Worm (Caenorhabditis elegans) whole organism, late embryonic: ENCODE data around the gene F53F4.16.

Experiments
- C08G9.2 ChIP-seq: sonication (generic microtip); optimal IDR thresholded peaks from 2 replicates; lab custom pipeline; 2016; ENCODE audit warnings: mild to moderate bottlenecking, missing genetic modification characterization, moderate library complexity, missing compliant biosample characterization
- F13H6.1 ChIP-seq: sonication (generic microtip); optimal IDR thresholded peaks from 2 replicates; lab custom pipeline; 2016; ENCODE audit warnings: missing genetic modification characterization, missing compliant biosample characterization
- K02D7.2 ChIP-seq: sonication (generic microtip); optimal IDR thresholded peaks from 2 replicates; lab custom pipeline; 2017; ENCODE audit warnings: mild to moderate bottlenecking, missing genetic modification characterization, missing compliant biosample characterization
- K09A11.1 ChIP-seq: sonication (generic microtip); optimal IDR thresholded peaks from 2 replicates; lab custom pipeline; 2017; ENCODE audit warnings: antibody characterized with exemption, mild to moderate bottlenecking, missing genetic modification characterization, missing compliant biosample characterization; ENCODE audit not compliant: insufficient read depth
- T23F11.4 ChIP-seq: fragments of 200-800 bp; sonication (Bioruptor generic); optimal IDR thresholded peaks from 2 replicates; lab custom pipeline; 2018; ENCODE audit warnings: mild to moderate bottlenecking, missing genetic modification characterization, missing compliant biosample characterization
- Y22D7AL.16 ChIP-seq: sonication (generic microtip); optimal IDR thresholded peaks from 2 replicates; lab custom pipeline; 2016; ENCODE audit warnings: missing genetic modification characterization, missing compliant biosample characterization
- ama-1 ChIP-seq: fragments of 150-350 bp; optimal IDR thresholded peaks from 2 replicates; lab custom pipeline; 2014
- ceh-14 ChIP-seq: sonication (generic microtip); optimal IDR thresholded peaks from 2 replicates; lab custom pipeline; 2016; ENCODE audit warnings: missing genotype, missing genetic modification characterization, missing compliant biosample characterization
- ceh-24 ChIP-seq: sonication (generic microtip); optimal IDR thresholded peaks from 2 replicates; lab custom pipeline; 2016; ENCODE audit warnings: mild to moderate bottlenecking, missing genetic modification characterization, missing compliant biosample characterization
- ceh-31 ChIP-seq: sonication (generic microtip); optimal IDR thresholded peaks from 2 replicates; lab custom pipeline; 2016; ENCODE audit warnings: missing genetic modification characterization, missing compliant biosample characterization
- ceh-34 ChIP-seq: sonication (generic microtip); optimal IDR thresholded peaks from 2 replicates; lab custom pipeline; 2016; ENCODE audit warnings: mild to moderate bottlenecking, missing genetic modification characterization, missing compliant biosample characterization
- ceh-45 ChIP-seq: fragments of 200-800 bp; sonication (Bioruptor generic); IDR thresholded peaks from 2 replicates; pipeline ENCODE4 v1.3.6; 2022; ENCODE audit warnings: missing genetic modification reagents, missing genetic modification characterization, missing compliant biosample characterization
- ceh-48 ChIP-seq: sonication (generic microtip); optimal IDR thresholded peaks from 2 replicates; lab custom pipeline; 2016; ENCODE audit warnings: missing genetic modification characterization, inconsistent platforms, missing compliant biosample characterization
- ceh-6 ChIP-seq: fragments of 200-800 bp; sonication (Bioruptor generic); optimal IDR thresholded peaks from 2 replicates; lab custom pipeline; 2018; ENCODE audit warnings: mild to moderate bottlenecking, missing genetic modification characterization, missing compliant biosample characterization
- ceh-9 ChIP-seq: sonication (generic microtip); optimal IDR thresholded peaks from 2 replicates; lab custom pipeline; 2016; ENCODE audit warnings: mild to moderate bottlenecking, missing genetic modification characterization, inconsistent platforms, missing compliant biosample characterization
- che-1 ChIP-seq: sonication (generic microtip); optimal IDR thresholded peaks from 2 replicates; lab custom pipeline; 2016; ENCODE audit warnings: mild to moderate bottlenecking, missing genetic modification characterization, missing compliant biosample characterization
- dmd-4 ChIP-seq: sonication (generic microtip); optimal IDR thresholded peaks from 2 replicates; lab custom pipeline; 2016; ENCODE audit warnings: borderline replicate concordance, missing genetic modification characterization, missing compliant biosample characterization
- dve-1 ChIP-seq: sonication (generic microtip); optimal IDR thresholded peaks from 2 replicates; lab custom pipeline; 2017; ENCODE audit warnings: antibody characterized with exemption, mild to moderate bottlenecking, missing genetic modification characterization, missing compliant biosample characterization
- ets-4 ChIP-seq: sonication (generic microtip); optimal IDR thresholded peaks from 2 replicates; lab custom pipeline; 2016; ENCODE audit warnings: missing genetic modification characterization, missing compliant biosample characterization
- eyg-1 ChIP-seq: sonication (generic microtip); optimal IDR thresholded peaks from 2 replicates; lab custom pipeline; 2016; ENCODE audit warnings: missing genotype, missing genetic modification characterization, missing compliant biosample characterization
- fkh-6 ChIP-seq: sonication (generic microtip); optimal IDR thresholded peaks from 2 replicates; lab custom pipeline; 2016; ENCODE audit warnings: missing genetic modification characterization, missing compliant biosample characterization
- gmeb-2 ChIP-seq: sonication (generic microtip); optimal IDR thresholded peaks from 2 replicates; lab custom pipeline; 2016; ENCODE audit warnings: missing genetic modification characterization, inconsistent platforms, missing compliant biosample characterization
- hlh-15 ChIP-seq: sonication (generic microtip); optimal IDR thresholded peaks from 2 replicates; lab custom pipeline; 2016; ENCODE audit warnings: missing genetic modification characterization, missing compliant biosample characterization
- hlh-30 ChIP-seq: sonication (generic microtip); optimal IDR thresholded peaks from 2 replicates; lab custom pipeline; 2017; ENCODE audit warnings: antibody characterized with exemption, missing genetic modification characterization, missing compliant biosample characterization; ENCODE audit not compliant: insufficient read depth
- hlh-6 ChIP-seq: sonication (generic microtip); optimal IDR thresholded peaks from 2 replicates; lab custom pipeline; 2016; ENCODE audit warnings: missing genotype, missing genetic modification characterization, missing compliant biosample characterization
- hlh-8 ChIP-seq: sonication (generic microtip); optimal IDR thresholded peaks from 2 replicates; lab custom pipeline; 2016; ENCODE audit warnings: missing genotype, missing genetic modification characterization, missing compliant biosample characterization
- lin-11 ChIP-seq: fragments of 200-800 bp; sonication (Bioruptor generic); optimal IDR thresholded peaks from 2 replicates; lab custom pipeline; 2018; ENCODE audit warnings: mild to moderate bottlenecking, missing genetic modification characterization, missing compliant biosample characterization
- madf-2 ChIP-seq: sonication (generic microtip); optimal IDR thresholded peaks from 2 replicates; lab custom pipeline; 2017; ENCODE audit warnings: missing genetic modification characterization, missing compliant biosample characterization
- nhr-11 ChIP-seq: fragments of 150-350 bp; optimal IDR thresholded peaks from 2 replicates; lab custom pipeline; 2014; ENCODE audit warnings: missing biosample characterization, missing genetic modification characterization
- nhr-232 ChIP-seq: sonication (generic microtip); optimal IDR thresholded peaks from 2 replicates; lab custom pipeline; 2016; ENCODE audit warnings: missing genetic modification characterization, missing compliant biosample characterization
- npax-4 ChIP-seq: sonication (generic microtip); optimal IDR thresholded peaks from 2 replicates; lab custom pipeline; 2016; ENCODE audit warnings: missing genetic modification characterization, missing compliant biosample characterization
- odd-2 ChIP-seq: sonication (generic microtip); optimal IDR thresholded peaks from 2 replicates; lab custom pipeline; 2017; ENCODE audit warnings: antibody characterized with exemption, mild to moderate bottlenecking, missing genetic modification characterization, missing compliant biosample characterization
- pha-2 ChIP-seq: sonication (generic microtip); optimal IDR thresholded peaks from 2 replicates; lab custom pipeline; 2017; ENCODE audit warnings: mild to moderate bottlenecking, missing genetic modification characterization, missing compliant biosample characterization
- pha-4 ChIP-seq: fragments of 150-350 bp; optimal IDR thresholded peaks from 2 replicates; lab custom pipeline; 2018; ENCODE audit warnings: missing biosample characterization, missing genetic modification reagents, missing genetic modification characterization
- pqm-1 ChIP-seq: sonication (generic microtip); optimal IDR thresholded peaks from 2 replicates; lab custom pipeline; 2016; ENCODE audit warnings: missing genetic modification characterization, missing compliant biosample characterization
- pros-1 ChIP-seq: fragments of 150-350 bp; optimal IDR thresholded peaks from 2 replicates; lab custom pipeline; 2014; ENCODE audit warnings: missing biosample characterization, missing genetic modification reagents, missing genetic modification characterization
- sox-4 ChIP-seq: sonication (generic microtip); optimal IDR thresholded peaks from 2 replicates; lab custom pipeline; 2017; ENCODE audit warnings: mild to moderate bottlenecking, missing genetic modification characterization, inconsistent platforms, missing compliant biosample characterization
- syd-9 ChIP-seq: sonication (generic microtip); optimal IDR thresholded peaks from 2 replicates; lab custom pipeline; 2016; ENCODE audit warnings: mild to moderate bottlenecking, missing genetic modification characterization, moderate library complexity, missing compliant biosample characterization
- tbx-7 ChIP-seq: sonication (generic microtip); optimal IDR thresholded peaks from 2 replicates; lab custom pipeline; 2016; ENCODE audit warnings: missing genotype, missing genetic modification characterization, missing compliant biosample characterization
- ttx-3 ChIP-seq: sonication (generic microtip); optimal IDR thresholded peaks from 2 replicates; lab custom pipeline; 2016; ENCODE audit warnings: missing genetic modification reagents, missing genetic modification characterization, missing compliant biosample characterization
- unc-42 ChIP-seq: sonication (generic microtip); optimal IDR thresholded peaks from 2 replicates; lab custom pipeline; 2016; ENCODE audit warnings: missing genotype, missing genetic modification characterization, missing compliant biosample characterization
- unc-55 ChIP-seq: sonication (generic microtip); optimal IDR thresholded peaks from 2 replicates; lab custom pipeline; 2017; ENCODE audit warnings: missing biosample characterization, missing genetic modification reagents, missing genetic modification characterization
- unc-86 ChIP-seq: sonication (generic microtip); optimal IDR thresholded peaks from 2 replicates; lab custom pipeline; 2016; ENCODE audit warnings: missing genetic modification characterization, missing compliant biosample characterization

Gene F53F4.16

DNA sequence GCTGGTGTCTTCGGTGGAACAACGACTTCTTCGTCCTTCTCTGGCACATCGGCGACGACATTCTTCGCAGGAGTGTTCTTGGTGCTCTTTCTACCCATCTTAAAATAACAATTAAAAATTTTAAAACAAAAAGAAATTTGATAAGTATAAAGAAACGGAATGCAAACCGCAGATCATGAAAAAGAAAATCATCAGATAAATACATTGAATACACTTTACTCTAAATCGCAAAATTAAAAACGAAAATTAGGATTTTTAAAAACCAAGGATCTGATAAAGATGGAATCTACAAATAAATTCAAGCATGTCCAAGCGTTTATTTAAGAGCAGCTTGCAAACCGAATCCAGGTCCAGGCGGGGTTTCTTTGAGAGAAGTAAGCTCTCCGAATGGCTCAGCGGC lies 2.8 kb upstream of the F53F4.16 start, which contains the start of gene F53F4.11:
Gene F53F4.11, minus strand, starts transcription at position 101 of the 400 bp plus-strand sequence.
- TF ChIP-seq pha-4 (tag; lab: Kevin White, UChicago) (no peak), ceh-6 (GFP tag; lab: Kevin White, UChicago) (no peak), ceh-14 (tag; lab: Kevin White, UChicago) (no peak), unc-86 (tag; lab: Kevin White, UChicago) (no peak), tbx-7 (tag; lab: Kevin White, UChicago) (no peak), T23F11.4 (GFP tag; lab: Kevin White, UChicago) (no peak), hlh-15 (no peak), che-1 (tag; lab: Kevin White, UChicago) (no peak), dmd-4 (tag; lab: Kevin White, UChicago) (no peak), ceh-31 (tag; lab: Kevin White, UChicago) (no peak), ets-4 (no peak), C08G9.2 (tag; lab: Kevin White, UChicago) (no peak), ceh-34 (tag; lab: Kevin White, UChicago) (no peak)

ce11 chrV:13620676-13621075 lies 944 bp downstream of the F53F4.16 start, which contains the start of gene F53F4.15:
TSS of gene F53F4.15 (plus strand) at chrV:13620976.
- TF ChIP-seq npax-4 (tag; lab: Kevin White, UChicago), result no peak
- no peak for TF ChIP-seq sox-4 (tag; lab: Kevin White, UChicago)
- TF ChIP-seq Y22D7AL.16 (tag; lab: Kevin White, UChicago), result no peak
- TF ChIP-seq hlh-8 (tag; lab: Kevin White, UChicago), result no peak
- TF ChIP-seq hlh-6, result no peak
- no peak for TF ChIP-seq pha-2 (tag; lab: Kevin White, UChicago)
- TF ChIP-seq F13H6.1 (tag; lab: Kevin White, UChicago), result no peak
- TF ChIP-seq syd-9 (tag; lab: Kevin White, UChicago), result no peak
- TF ChIP-seq tbx-7 (tag; lab: Kevin White, UChicago), result no peak
- no peak for TF ChIP-seq unc-55 (GFP tag; lab: Kevin White, UChicago)
- TF ChIP-seq unc-42 (tag; lab: Kevin White, UChicago), result no peak
- TF ChIP-seq ama-1 (lab: Kevin White, UChicago), result no peak
- TF ChIP-seq eyg-1, result no peak
- no peak for TF ChIP-seq fkh-6 (tag; lab: Kevin White, UChicago)
- no peak for TF ChIP-seq ets-4
- TF ChIP-seq ceh-9 (tag; lab: Kevin White, UChicago), result no peak
- TF ChIP-seq, all 69 proteins: peak for 0

DNA sequence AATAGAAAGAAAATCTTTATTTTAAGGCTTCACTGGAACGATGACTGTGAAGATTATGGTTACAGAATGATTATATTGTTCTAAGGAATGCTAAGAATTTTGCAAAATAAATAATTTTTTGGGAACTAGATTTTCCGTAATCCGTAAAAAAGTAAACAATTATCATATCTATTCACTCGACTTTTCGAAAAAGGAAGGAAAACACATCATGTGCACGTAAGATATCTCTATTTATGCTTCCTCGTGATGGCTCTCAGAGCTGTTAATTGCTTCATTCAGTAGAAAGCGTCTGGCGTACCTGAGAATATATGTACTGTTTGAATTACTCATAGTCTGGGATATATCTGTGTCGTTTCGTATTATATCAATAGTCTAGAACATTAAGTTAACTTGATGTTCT lies 1.9 kb downstream of the F53F4.16 start, which contains the start of gene srd-11:
Gene srd-11, minus strand, starts transcription at position 101 of the 400 bp plus-strand sequence.
- TF ChIP-seq K02D7.2 (no peak), lin-11 (no peak), ttx-3 (tag; lab: Kevin White, UChicago) (no peak), pha-2 (tag; lab: Kevin White, UChicago) (no peak), eyg-1 (no peak), hlh-15 (no peak), nhr-232 (tag; lab: Kevin White, UChicago) (no peak), tbx-7 (tag; lab: Kevin White, UChicago) (no peak), C08G9.2 (tag; lab: Kevin White, UChicago) (no peak), hlh-30 (tag; lab: Kevin White, UChicago) (no peak), ceh-45 (GFP tag; lab: Robert Waterston, UW) (no peak), ceh-24 (tag; lab: Kevin White, UChicago) (no peak), unc-42 (tag; lab: Kevin White, UChicago) (no peak), ceh-48 (no peak)

DNA sequence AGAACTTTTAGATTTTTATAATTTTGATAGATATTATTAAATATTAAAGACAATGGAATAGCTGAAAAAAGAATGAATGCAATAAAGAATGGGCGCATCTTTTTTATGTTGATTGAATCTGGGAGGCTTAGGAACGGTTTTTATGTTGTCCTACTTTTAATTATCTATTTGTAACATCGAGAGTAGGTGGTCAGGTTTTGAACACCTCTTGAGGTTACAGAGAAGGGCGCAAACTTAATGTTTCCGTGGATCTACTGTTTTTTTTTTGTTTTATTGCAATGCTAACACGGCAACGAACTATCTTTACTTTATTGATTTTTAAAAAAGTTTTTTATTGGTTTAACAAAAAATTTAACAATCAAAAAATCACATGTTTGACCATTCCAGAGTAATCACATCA lies 7.8 kb downstream of the F53F4.16 start, which contains the start of gene F53F4.7:
Gene F53F4.7, minus strand, starts transcription at position 101 of the 400 bp plus-strand sequence.
- TF ChIP-seq dve-1 (tag; lab: Kevin White, UChicago) (no peak), gmeb-2 (tag; lab: Kevin White, UChicago) (no peak), odd-2 (tag; lab: Kevin White, UChicago) (no peak), nhr-11 (tag; lab: Kevin White, UChicago) (no peak), pros-1 (tag; lab: Kevin White, UChicago) (no peak), madf-2 (no peak), pqm-1 (tag; lab: Kevin White, UChicago) (no peak), K09A11.1 (no peak), lin-11 (no peak), eyg-1 (no peak)
